Worm (Caenorhabditis elegans) whole organism, L1 larva: Measurements from ENCODE around the gene lpl-1.
A peak's percentile ranks its signal among the peaks of the same experiment; 100 is the strongest.

Experiments used
- C04F5.9 ChIP-seq: sonication (generic microtip); optimal IDR thresholded peaks from 2 replicates; lab custom pipeline; 2016; ENCODE audit warnings: missing genetic modification characterization, missing compliant biosample characterization
- C34B4.2 ChIP-seq: sonication (generic microtip); optimal IDR thresholded peaks from 2 replicates; lab custom pipeline; 2017; ENCODE audit warnings: mild to moderate bottlenecking, missing genetic modification characterization, missing compliant biosample characterization
- aha-1 ChIP-seq: fragments of 150-350 bp; optimal IDR thresholded peaks from 2 replicates; lab custom pipeline; 2014; ENCODE audit warnings: missing biosample characterization, missing genetic modification characterization
- alr-1 ChIP-seq: fragments of 200-800 bp; sonication (Bioruptor generic); optimal IDR thresholded peaks from 2 replicates; lab custom pipeline; 2018; ENCODE audit warnings: borderline replicate concordance, mild to moderate bottlenecking, missing genetic modification characterization, missing compliant biosample characterization
- ama-1 ChIP-seq: fragments of 150-350 bp; optimal IDR thresholded peaks from 2 replicates; lab custom pipeline; 2014
- blmp-1 ChIP-seq: fragments of 150-350 bp; optimal IDR thresholded peaks from 2 replicates; lab custom pipeline; 2014; ENCODE audit warnings: missing biosample characterization, missing genetic modification characterization
- ces-1 ChIP-seq: fragments of 150-350 bp; optimal IDR thresholded peaks from 2 replicates; lab custom pipeline; 2014; ENCODE audit warnings: missing biosample characterization, missing genetic modification reagents, missing genetic modification characterization
- dpl-1 ChIP-seq, 3 experiments: fragments of 150-350 bp in 2 of 3; sonication (generic microtip) in 1 of 3; optimal IDR thresholded peaks; 2 replicates each; lab custom pipeline; 2014 to 2017; ENCODE audit warnings: missing biosample characterization in 3 of 3, missing genetic modification characterization in 3 of 3, missing genetic modification reagents in 3 of 3
- dsc-1 ChIP-seq: sonication (generic microtip); optimal IDR thresholded peaks from 2 replicates; lab custom pipeline; 2016; ENCODE audit warnings: mild to moderate bottlenecking, missing genetic modification characterization, missing compliant biosample characterization
- efl-1 ChIP-seq, 4 experiments: fragments of 150-350 bp; optimal IDR thresholded peaks in 3 of 4; peaks in 1 of 4; 1 replicate in 1 of 4; 2 replicates in 3 of 4; lab custom pipeline; 2014; ENCODE audit warnings: missing biosample characterization in 2 of 4, missing genetic modification characterization in 2 of 4, missing genetic modification reagents in 2 of 4
- fkh-4 ChIP-seq: sonication (generic microtip); optimal IDR thresholded peaks from 2 replicates; lab custom pipeline; 2016; ENCODE audit warnings: missing compliant biosample characterization, missing genetic modification characterization, borderline replicate concordance
- fos-1 ChIP-seq: fragments of 150-350 bp; optimal IDR thresholded peaks from 2 replicates; lab custom pipeline; 2014; ENCODE audit warnings: missing biosample characterization, missing genetic modification characterization
- grh-1 ChIP-seq: fragments of 200-800 bp; sonication (Bioruptor generic); IDR thresholded peaks from 2 replicates; pipeline ENCODE4 v1.3.6; 2022; ENCODE audit warnings: missing genetic modification reagents, missing genetic modification characterization, missing compliant biosample characterization
- hlh-17 ChIP-seq: fragments of 200-800 bp; sonication (Bioruptor generic); optimal IDR thresholded peaks from 2 replicates; lab custom pipeline; 2018; ENCODE audit warnings: missing genetic modification characterization, mild to moderate bottlenecking, missing compliant biosample characterization, moderate library complexity, borderline replicate concordance
- hpl-2 ChIP-seq: fragments of 150-350 bp; optimal IDR thresholded peaks from 2 replicates; lab custom pipeline; 2014; ENCODE audit warnings: missing biosample characterization, missing genetic modification reagents, missing genetic modification characterization
- irx-1 ChIP-seq: sonication (generic microtip); optimal IDR thresholded peaks from 2 replicates; lab custom pipeline; 2016; ENCODE audit warnings: missing genetic modification characterization, missing compliant biosample characterization
- lin-13 ChIP-seq: fragments of 150-350 bp; optimal IDR thresholded peaks from 2 replicates; lab custom pipeline; 2014; ENCODE audit warnings: missing biosample characterization, missing genetic modification reagents, missing genetic modification characterization
- lin-14 ChIP-seq: fragments of 200-800 bp; sonication (Bioruptor generic); optimal IDR thresholded peaks from 2 replicates; lab custom pipeline; 2018; ENCODE audit warnings: mild to moderate bottlenecking, missing genetic modification characterization, moderate library complexity, missing compliant biosample characterization
- lsy-2 ChIP-seq, 2 experiments: fragments of 150-350 bp; optimal IDR thresholded peaks; 2 replicates each; lab custom pipeline; 2014; ENCODE audit warnings: missing biosample characterization in 2 of 2, missing genetic modification characterization in 2 of 2
- mab-9 ChIP-seq: fragments of 200-800 bp; sonication (Bioruptor generic); IDR thresholded peaks from 2 replicates; pipeline ENCODE4 v1.3.6; 2022; ENCODE audit warnings: missing genetic modification reagents, missing genetic modification characterization, missing compliant biosample characterization
- mep-1 ChIP-seq: fragments of 150-350 bp; optimal IDR thresholded peaks from 2 replicates; lab custom pipeline; 2014; ENCODE audit warnings: missing biosample characterization, missing genetic modification characterization
- nhr-11 ChIP-seq: fragments of 150-350 bp; optimal IDR thresholded peaks from 2 replicates; lab custom pipeline; 2014; ENCODE audit warnings: missing biosample characterization, missing genetic modification characterization
- nhr-12 ChIP-seq: sonication (generic microtip); optimal IDR thresholded peaks from 2 replicates; lab custom pipeline; 2017; ENCODE audit warnings: missing biosample characterization, missing genetic modification characterization
- nhr-19 ChIP-seq: fragments of 200-800 bp; sonication (Bioruptor generic); conservative IDR thresholded peaks from 2 replicates; pipeline ENCODE4 v1.3.6; 2022; ENCODE audit warnings: missing genetic modification characterization, missing compliant biosample characterization
- nhr-237 ChIP-seq: fragments of 150-350 bp; optimal IDR thresholded peaks from 2 replicates; lab custom pipeline; 2014; ENCODE audit warnings: missing biosample characterization, missing genetic modification characterization
- nhr-71 ChIP-seq: sonication (generic microtip); optimal IDR thresholded peaks from 2 replicates; lab custom pipeline; 2016; ENCODE audit warnings: mild to moderate bottlenecking, missing genetic modification characterization, moderate library complexity, missing compliant biosample characterization
- nhr-76 ChIP-seq: sonication (generic microtip); optimal IDR thresholded peaks from 2 replicates; lab custom pipeline; 2017; ENCODE audit warnings: missing biosample characterization, missing genetic modification characterization
- nhr-77 ChIP-seq: fragments of 150-350 bp; optimal IDR thresholded peaks from 2 replicates; lab custom pipeline; 2014; ENCODE audit warnings: missing biosample characterization, missing genetic modification characterization
- nhr-85 ChIP-seq: sonication (generic microtip); peaks from one replicate; lab custom pipeline; 2016; ENCODE audit warnings: missing genetic modification characterization, inconsistent platforms, missing compliant biosample characterization
- pqm-1 ChIP-seq: sonication (generic microtip); optimal IDR thresholded peaks from 3 replicates; lab custom pipeline; 2017; ENCODE audit warnings: missing biosample characterization, missing genetic modification characterization
- rnt-1 ChIP-seq: sonication (generic microtip); optimal IDR thresholded peaks from 2 replicates; lab custom pipeline; 2016; ENCODE audit warnings: mild to moderate bottlenecking, missing genetic modification characterization, moderate library complexity, missing compliant biosample characterization
- snpc-4 ChIP-seq: fragments of 150-350 bp; optimal IDR thresholded peaks from 2 replicates; lab custom pipeline; 2014; ENCODE audit warnings: missing biosample characterization, missing genetic modification characterization
- snu-23 ChIP-seq: sonication (generic microtip); optimal IDR thresholded peaks from 2 replicates; lab custom pipeline; 2016; ENCODE audit warnings: missing genetic modification characterization, missing compliant biosample characterization
- sptf-1 ChIP-seq: fragments of 150-350 bp; optimal IDR thresholded peaks from 2 replicates; lab custom pipeline; 2014; ENCODE audit warnings: missing biosample characterization, missing genetic modification characterization
- swsn-7 ChIP-seq: sonication (generic microtip); optimal IDR thresholded peaks from 2 replicates; lab custom pipeline; 2016; ENCODE audit warnings: missing genetic modification characterization, missing compliant biosample characterization
- tbx-2 ChIP-seq: sonication (generic microtip); optimal IDR thresholded peaks from 2 replicates; lab custom pipeline; 2016; ENCODE audit warnings: missing genetic modification characterization, missing compliant biosample characterization
- tlp-1 ChIP-seq: fragments of 150-350 bp; optimal IDR thresholded peaks from 2 replicates; lab custom pipeline; 2014; ENCODE audit warnings: missing biosample characterization, missing genetic modification characterization
- unc-130 ChIP-seq: fragments of 150-350 bp; optimal IDR thresholded peaks from 2 replicates; lab custom pipeline; 2017; ENCODE audit warnings: missing biosample characterization, missing genetic modification characterization, inconsistent platforms
- unc-30 ChIP-seq: sonication (generic microtip); optimal IDR thresholded peaks from 2 replicates; lab custom pipeline; 2017; ENCODE audit warnings: missing biosample characterization, missing genetic modification characterization
- unc-62 ChIP-seq: fragments of 150-350 bp; optimal IDR thresholded peaks from 2 replicates; lab custom pipeline; 2014; ENCODE audit warnings: missing biosample characterization, missing genetic modification reagents, missing genetic modification characterization
- unc-86 ChIP-seq: sonication (generic microtip); optimal IDR thresholded peaks from 2 replicates; lab custom pipeline; 2016; ENCODE audit warnings: missing genetic modification characterization, missing compliant biosample characterization
- vab-15 ChIP-seq: sonication (generic microtip); optimal IDR thresholded peaks from 2 replicates; lab custom pipeline; 2017; ENCODE audit warnings: missing genotype, mild to moderate bottlenecking, missing genetic modification characterization, missing compliant biosample characterization
- xbp-1 ChIP-seq: sonication (generic microtip); optimal IDR thresholded peaks from 2 replicates; lab custom pipeline; 2016; ENCODE audit warnings: missing genetic modification characterization, missing compliant biosample characterization
- zip-4 ChIP-seq: fragments of 200-800 bp; sonication (Bioruptor generic); optimal IDR thresholded peaks from 2 replicates; lab custom pipeline; 2018; ENCODE audit warnings: mild to moderate bottlenecking, missing genetic modification characterization, moderate library complexity, missing compliant biosample characterization
- ztf-11 ChIP-seq, 2 experiments: sonication (generic microtip); optimal IDR thresholded peaks; 2 replicates each; lab custom pipeline; 2016 to 2017; ENCODE audit warnings: missing genetic modification characterization in 2 of 2, missing biosample characterization in 1 of 2, missing compliant biosample characterization in 1 of 2
- ztf-4 ChIP-seq: fragments of 150-350 bp; optimal IDR thresholded peaks from 2 replicates; lab custom pipeline; 2014; ENCODE audit warnings: missing biosample characterization, missing genetic modification characterization

Gene lpl-1

DNA sequence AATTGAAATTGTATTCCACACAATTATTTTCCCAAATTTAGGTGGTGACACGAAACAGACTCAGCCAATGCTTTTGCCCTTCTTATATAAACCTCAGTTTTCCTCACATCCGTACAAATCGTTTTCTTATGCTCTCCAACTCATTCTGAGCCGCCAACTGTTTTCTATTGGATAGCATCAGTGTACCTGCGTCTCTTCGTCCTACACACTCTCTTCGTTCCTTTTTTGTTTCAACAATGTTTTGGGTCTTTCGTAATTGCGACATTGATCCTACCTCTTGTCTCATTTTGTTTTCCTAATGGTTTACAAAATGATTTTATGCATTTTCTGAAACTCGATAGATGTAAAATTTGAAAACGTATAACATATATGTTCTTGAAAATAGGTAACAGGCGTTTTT is 14.5 kb downstream of the lpl-1 start:
- TF ChIP-seq blmp-1 (tag; lab: Kevin White, UChicago) (no peak), efl-1 (optimal IDR thresholded peaks at IDR 0.05; lab: Kevin White, UChicago) (peak in 1 of 2 experiments; percentile 9), efl-1 (GFP tag; optimal IDR thresholded peaks at IDR 0.05 in 1 of 2; lab: Kevin White, UChicago) (no peak), snu-23 (GFP tag; lab: Kevin White, UChicago) (peak; percentile 20), nhr-71 (tag; lab: Kevin White, UChicago) (peak; percentile 57), mep-1 (no peak), dsc-1 (tag; lab: Kevin White, UChicago) (peak; percentile 12), rnt-1 (tag; lab: Kevin White, UChicago) (peak; percentile 78), ztf-4 (tag; lab: Kevin White, UChicago) (no peak), nhr-237 (tag; lab: Kevin White, UChicago) (no peak), unc-130 (tag; lab: Kevin White, UChicago) (peak; percentile 19), lin-14 (GFP tag; lab: Kevin White, UChicago) (peak; percentile 24), nhr-77 (tag; lab: Kevin White, UChicago) (no peak), nhr-19 (GFP tag; lab: Robert Waterston, UW) (peak; percentile 18; the same call in 1 of the 2 replicates)

DNA sequence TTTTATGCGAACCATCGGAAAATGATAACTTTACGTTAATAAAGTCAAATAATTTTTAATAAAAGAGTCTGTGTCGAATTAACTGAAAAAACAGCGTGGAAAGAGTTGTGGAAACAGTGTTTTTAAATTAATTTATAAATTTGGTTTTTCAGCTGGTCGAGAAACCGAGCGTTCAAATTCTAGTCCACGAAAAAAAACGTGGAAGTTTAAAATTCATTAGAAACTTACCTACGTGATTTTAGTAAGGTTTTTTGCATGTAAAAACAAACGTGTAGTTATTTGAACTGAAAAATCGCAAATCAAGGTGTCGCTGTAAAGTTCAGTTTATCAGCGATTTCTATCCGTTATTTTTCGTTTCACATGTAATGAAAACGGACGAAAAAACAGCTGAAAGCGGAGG is 15.4 kb downstream of the lpl-1 start, which contains the start of gene mans-4:
Gene mans-4, minus strand, starts transcription at position 101 of the 400 bp plus-strand sequence.
- peak in 1 of 3 experiments; percentile 14 for TF ChIP-seq dpl-1 (GFP tag; optimal IDR thresholded peaks at IDR 0.05; lab: Kevin White, UChicago)
- TF ChIP-seq C04F5.9 (tag; lab: Kevin White, UChicago), result no peak
- no peak for TF ChIP-seq sptf-1
- TF ChIP-seq ztf-11 (tag; optimal IDR thresholded peaks at IDR 0.05; lab: Kevin White, UChicago), result no peak
- no peak for TF ChIP-seq nhr-71 (tag; lab: Kevin White, UChicago)
- no peak for TF ChIP-seq efl-1 (optimal IDR thresholded peaks at IDR 0.05; lab: Kevin White, UChicago)
- peak; percentile 3 to 88 for TF ChIP-seq efl-1 (GFP tag; optimal IDR thresholded peaks at IDR 0.05 in 1 of 2; lab: Kevin White, UChicago)

DNA sequence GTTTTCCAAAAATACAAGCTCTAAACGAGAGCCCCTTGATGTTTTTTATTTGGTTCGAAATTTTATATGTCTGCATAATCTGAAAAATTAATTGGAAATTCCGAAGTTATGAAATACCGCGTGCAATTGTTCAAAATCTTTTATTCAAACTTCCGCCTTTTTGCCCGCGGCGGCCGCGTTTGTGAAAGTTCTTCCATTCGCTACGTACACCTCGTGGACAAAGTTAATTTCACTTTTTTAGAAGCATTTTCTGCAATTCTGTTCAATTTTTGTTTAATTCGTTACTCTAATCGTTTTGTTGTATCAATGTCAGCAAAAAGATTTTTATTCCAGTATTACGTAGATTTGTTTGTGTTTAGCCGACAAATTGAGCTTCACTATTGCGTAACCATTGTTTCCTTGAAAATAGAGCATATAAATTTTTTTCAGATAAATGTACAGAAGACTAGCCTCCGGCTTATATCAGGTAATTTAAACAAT is 19.5 kb downstream of the lpl-1 start, which contains the start of gene mppb-1:
Gene mppb-1, plus strand, starts transcription at position 430 of the 480 bp plus-strand sequence.
- TF ChIP-seq unc-62 (GFP tag; lab: Kevin White, UChicago) (no peak), dpl-1 (GFP tag; optimal IDR thresholded peaks at IDR 0.05; lab: Kevin White, UChicago) (peak; percentile 94 to 97 (median 96)), nhr-237 (tag; lab: Kevin White, UChicago) (peak; percentile 63), zip-4 (GFP tag; lab: Kevin White, UChicago) (peak; percentile 75), C34B4.2 (tag; lab: Kevin White, UChicago) (peak; percentile 32), nhr-76 (tag; lab: Kevin White, UChicago) (no peak), nhr-71 (tag; lab: Kevin White, UChicago) (peak; percentile 94), tlp-1 (tag; lab: Kevin White, UChicago) (no peak), mab-9 (peak; percentile 78), snpc-4 (peak; percentile 65), fos-1 (tag; lab: Kevin White, UChicago) (peak; percentile 61), lsy-2 (tag; optimal IDR thresholded peaks at IDR 0.05; lab: Kevin White, UChicago) (peak; percentile 79 to 88), hpl-2 (GFP tag; lab: Kevin White, UChicago) (no peak), ama-1 (lab: Kevin White, UChicago) (peak; percentile 15), lin-13 (GFP tag; lab: Kevin White, UChicago) (peak; percentile 80), tbx-2 (tag; lab: Kevin White, UChicago) (peak; percentile 92), dsc-1 (tag; lab: Kevin White, UChicago) (peak; percentile 92), ztf-4 (tag; lab: Kevin White, UChicago) (no peak), grh-1 (GFP tag; lab: Robert Waterston, UW) (peak; percentile 69), aha-1 (tag; lab: Kevin White, UChicago) (no peak), nhr-85 (tag; lab: Kevin White, UChicago) (peak; percentile 96), nhr-19 (GFP tag; lab: Robert Waterston, UW) (peak; percentile 85), alr-1 (tag; lab: Kevin White, UChicago) (no peak), unc-30 (tag; lab: Kevin White, UChicago) (no peak), snu-23 (GFP tag; lab: Kevin White, UChicago) (peak; percentile 90), nhr-12 (tag; lab: Kevin White, UChicago) (no peak), unc-86 (tag; lab: Kevin White, UChicago) (peak; percentile 81), swsn-7 (tag; lab: Kevin White, UChicago) (peak; percentile 87), hlh-17 (GFP tag; lab: Kevin White, UChicago) (no peak), fkh-4 (peak; percentile 94), vab-15 (tag; lab: Kevin White, UChicago) (peak; percentile 99), unc-130 (tag; lab: Kevin White, UChicago) (peak; percentile 88), nhr-11 (tag; lab: Kevin White, UChicago) (no peak), irx-1 (peak; percentile 92), efl-1 (optimal IDR thresholded peaks at IDR 0.05; lab: Kevin White, UChicago) (peak; percentile 85 to 97), efl-1 (GFP tag; optimal IDR thresholded peaks at IDR 0.05 in 1 of 2; lab: Kevin White, UChicago) (peak; percentile 96 to 99), pqm-1 (tag; lab: Kevin White, UChicago) (no peak), xbp-1 (tag; lab: Kevin White, UChicago) (peak; percentile 90), ces-1 (GFP tag; lab: Kevin White, UChicago) (no peak)
